Fruit fly (Drosophila melanogaster) S2 (cell line): Measurements from ENCODE around the gene CG15879.

Experiments used
- CG8478 ChIP-seq: fragments of >200 bp; optimal IDR thresholded peaks from 2 replicates; lab custom pipeline; 2018
- CTCF ChIP-seq, 2 experiments: fragments of >200 bp; optimal IDR thresholded peaks; 2 replicates each; lab custom pipeline; 2018

The CG15879 gene

DNA sequence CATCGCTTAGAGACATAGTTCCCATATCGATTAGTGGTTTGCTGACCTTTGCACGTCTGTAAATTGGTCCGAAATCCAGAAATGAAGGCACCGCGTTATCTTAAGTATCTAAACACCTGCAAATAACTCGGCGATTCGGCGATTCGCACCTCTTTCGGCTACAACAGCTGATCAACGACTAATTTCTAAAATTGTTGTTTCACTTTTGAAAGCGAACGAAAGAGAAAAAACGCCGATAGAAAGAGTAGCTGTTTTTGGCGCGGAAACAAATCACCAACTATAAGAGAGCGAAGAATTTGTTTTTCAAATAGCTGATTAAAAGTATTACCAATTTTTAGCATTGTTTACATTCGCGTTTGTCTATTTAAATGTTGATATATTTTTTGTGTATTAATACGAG is at the start of gene CG15879:
TSS of gene CG15879 (minus strand) at position 155 of the 400 bp plus-strand sequence.
- TF ChIP-seq CTCF (optimal IDR thresholded peaks at IDR 0.05; lab: Kevin White, UChicago) (no peak), CG8478 (no peak)

DNA sequence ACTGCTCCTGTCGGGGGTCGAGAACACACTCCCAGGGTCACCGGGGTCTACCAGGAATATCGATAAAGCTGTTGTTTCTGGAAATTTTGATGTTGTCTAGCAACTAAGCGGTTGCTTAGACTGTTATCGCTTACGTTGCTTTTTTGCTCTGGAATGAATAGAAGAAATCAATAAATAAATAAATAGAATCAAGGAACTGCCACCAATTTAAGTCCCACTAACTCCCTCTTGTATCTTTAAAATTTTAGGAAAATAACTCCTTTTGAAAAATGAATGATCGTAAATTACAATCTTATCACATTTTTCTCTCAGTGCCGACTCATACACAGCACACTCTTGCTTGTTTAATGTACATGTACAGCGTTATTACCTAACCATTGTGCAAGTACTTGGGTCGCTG is 43.5 kb upstream of the CG15879 start, which contains the start of gene CG15878:
TSS of gene CG15878 (minus strand) at position 101 of the 400 bp plus-strand sequence.
- TF ChIP-seq CTCF (optimal IDR thresholded peaks at IDR 0.05; lab: Kevin White, UChicago) (no peak), CG8478 (no peak)

DNA sequence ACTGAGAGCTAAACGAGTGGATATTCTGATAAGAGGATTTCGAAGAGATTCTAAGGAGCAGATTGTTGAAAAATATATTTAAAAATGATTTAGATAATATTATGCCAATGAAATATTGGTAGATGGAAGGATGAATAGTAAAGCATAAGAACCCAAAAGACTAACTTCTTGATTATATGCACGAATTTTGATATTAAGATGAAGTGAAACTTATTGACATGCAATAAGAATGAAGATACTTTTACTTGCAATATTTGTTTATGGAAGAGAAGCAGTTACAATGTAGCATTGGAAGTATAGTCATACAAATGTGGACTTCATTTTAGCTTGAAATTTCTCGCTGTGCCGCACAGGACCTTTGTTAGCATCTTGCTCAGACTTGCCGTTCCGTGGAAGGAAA is 27.8 kb upstream of the CG15879 start, which contains the start of gene CG8960:
TSS of gene CG8960 (plus strand) at position 301 of the 400 bp plus-strand sequence.
- no peak for TF ChIP-seq CG8478
- no peak for TF ChIP-seq CTCF (optimal IDR thresholded peaks at IDR 0.05; lab: Kevin White, UChicago)

DNA sequence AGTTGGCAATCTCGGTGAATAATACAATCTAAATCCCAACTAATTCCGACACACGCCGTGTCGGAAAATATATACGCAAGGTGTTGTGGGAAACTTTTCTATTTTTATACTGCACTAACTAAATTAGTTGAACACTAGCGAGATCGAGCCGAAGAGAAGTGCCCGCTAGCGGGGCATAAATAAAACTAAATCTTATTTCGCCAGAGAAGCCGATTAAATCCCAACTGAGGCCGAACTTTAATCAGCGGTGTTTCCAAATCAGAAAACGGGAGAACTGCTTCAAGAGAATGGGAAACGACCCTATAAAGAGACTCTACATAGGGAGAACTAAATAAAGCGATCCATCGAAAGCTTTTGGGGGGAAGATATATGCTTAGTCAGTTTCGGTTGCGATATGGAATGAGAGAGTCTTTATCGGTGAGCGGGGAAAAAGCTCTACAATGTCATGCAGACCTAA is 23.1 kb upstream of the CG15879 start, which contains the start of gene CG5707:
TSS of gene CG5707 (minus strand) at position 228 of the 457 bp plus-strand sequence.
- TF ChIP-seq CG8478 = peak; percentile 16
- TF ChIP-seq CTCF (optimal IDR thresholded peaks at IDR 0.05; lab: Kevin White, UChicago) = no peak

DNA sequence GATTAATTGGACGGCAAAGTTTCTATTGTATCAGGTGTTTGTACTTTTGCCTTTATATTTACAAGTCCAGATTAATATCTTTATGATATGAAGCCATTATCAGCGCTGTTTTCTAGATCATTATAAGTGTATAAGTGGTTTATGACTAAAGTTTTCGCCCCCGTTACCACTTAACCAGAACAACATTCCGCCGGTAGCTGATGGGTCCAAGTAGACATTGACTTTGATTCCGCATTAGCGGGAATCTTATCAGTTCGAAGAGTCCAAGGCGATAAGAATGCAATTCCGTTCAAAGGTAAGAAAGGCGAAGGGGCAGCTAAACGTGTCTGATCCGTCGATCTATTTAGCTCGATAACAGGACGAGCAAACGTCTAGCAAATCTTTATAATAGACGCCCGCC is 22.6 kb upstream of the CG15879 start:
- TF ChIP-seq CTCF (optimal IDR thresholded peaks at IDR 0.05; lab: Kevin White, UChicago) = no peak
- no peak for TF ChIP-seq CG8478

DNA sequence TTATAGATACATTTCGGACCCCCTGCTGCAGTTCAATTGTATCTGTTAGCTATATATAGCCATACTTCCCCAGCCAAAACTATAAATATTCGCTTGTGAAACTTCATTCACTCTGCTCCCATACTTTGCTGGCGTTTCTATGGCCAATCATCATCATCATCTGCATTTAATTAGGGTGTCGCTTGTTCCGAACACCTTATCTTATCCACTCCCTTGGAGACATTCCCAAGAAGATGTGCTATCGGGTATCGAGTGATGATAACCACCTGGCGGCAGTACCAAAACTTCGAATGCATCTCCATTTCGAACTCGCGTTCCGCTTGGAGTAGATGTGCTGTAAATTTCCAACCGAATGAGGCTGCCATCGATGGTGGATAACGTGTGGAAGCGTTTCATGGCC is 16.7 kb upstream of the CG15879 start, which contains the start of gene CG13810:
TSS of gene CG13810 (plus strand) at position 301 of the 400 bp plus-strand sequence.
- TF ChIP-seq CG8478 (no peak), CTCF (optimal IDR thresholded peaks at IDR 0.05; lab: Kevin White, UChicago) (no peak)

DNA sequence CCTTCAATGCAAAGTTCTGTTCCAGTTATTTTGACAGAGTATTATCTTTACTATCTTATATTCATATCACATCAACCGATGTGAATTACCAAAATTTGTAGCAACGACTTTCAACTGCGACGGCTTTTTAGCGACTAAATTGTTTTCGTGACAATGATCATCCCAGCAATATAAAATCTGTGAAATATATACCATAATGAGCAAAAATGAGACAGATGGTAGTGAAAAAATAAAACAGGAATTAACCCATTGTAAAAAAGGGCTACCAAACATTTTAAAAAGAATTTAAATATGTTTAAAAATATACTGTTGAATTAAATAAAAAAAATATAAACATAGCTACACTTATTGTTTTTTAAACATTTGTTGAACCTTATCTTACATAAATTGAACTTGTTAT is 5.3 kb upstream of the CG15879 start, which contains the start of gene CG15820:
TSS of gene CG15820 (minus strand) at position 101 of the 400 bp plus-strand sequence.
- no peak for TF ChIP-seq CG8478
- no peak for TF ChIP-seq CTCF (optimal IDR thresholded peaks at IDR 0.05; lab: Kevin White, UChicago)

DNA sequence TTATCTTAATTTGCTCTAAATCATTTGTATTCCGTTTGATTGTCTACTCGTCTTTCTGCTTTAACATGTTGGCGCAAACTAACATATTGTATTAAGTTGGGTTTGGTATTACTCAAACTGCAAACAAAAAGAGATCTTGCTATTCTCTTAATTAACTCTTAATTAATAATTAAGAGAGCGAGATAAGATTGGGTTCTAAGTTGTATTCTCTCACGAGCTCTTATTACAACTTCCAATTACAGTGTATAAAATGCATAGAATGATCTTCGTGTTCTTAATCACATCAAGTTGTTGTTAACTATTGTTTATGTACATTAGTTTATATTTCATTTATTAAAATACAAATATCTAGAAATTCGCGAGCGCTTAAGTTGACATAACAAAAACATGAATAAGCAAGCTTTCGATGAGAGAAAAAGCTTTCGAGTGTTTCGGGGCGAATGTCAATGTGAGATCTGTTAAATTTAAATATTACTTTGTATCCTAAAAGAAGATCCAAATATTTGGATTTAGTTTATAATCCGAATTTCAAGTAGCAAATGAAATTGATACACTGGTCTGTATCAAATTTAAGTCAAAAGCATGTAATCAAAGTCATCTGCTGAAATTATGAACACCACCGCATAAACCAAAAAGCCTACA is 2.1 kb upstream of the CG15879 start, which contains the start of gene CG5704:
TSS of gene CG5704 (minus strand) at position 87 of the 642 bp plus-strand sequence.
- TF ChIP-seq CTCF (optimal IDR thresholded peaks at IDR 0.05; lab: Kevin White, UChicago) (no peak), CG8478 (no peak)

DNA sequence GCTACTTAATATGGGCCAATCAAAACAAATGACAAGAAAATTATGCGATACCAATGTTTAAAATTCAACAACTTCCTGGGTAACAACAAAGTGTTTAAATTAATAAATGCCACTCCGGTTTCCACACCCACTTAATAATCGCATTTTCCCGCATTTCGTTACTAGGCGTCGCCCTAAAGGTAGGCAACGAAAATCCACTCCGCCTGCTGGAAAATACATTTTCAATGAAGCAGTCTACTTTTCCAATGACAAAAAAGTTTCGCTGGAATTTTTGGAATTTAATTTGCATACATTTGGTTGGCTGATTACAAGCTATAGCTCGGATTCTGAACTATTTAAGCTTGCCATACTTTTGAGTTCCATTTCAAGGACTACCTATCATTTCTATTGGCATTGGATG is 2.1 kb downstream of the CG15879 start:
- TF ChIP-seq CTCF (optimal IDR thresholded peaks at IDR 0.05; lab: Kevin White, UChicago) = no peak
- no peak for TF ChIP-seq CG8478

DNA sequence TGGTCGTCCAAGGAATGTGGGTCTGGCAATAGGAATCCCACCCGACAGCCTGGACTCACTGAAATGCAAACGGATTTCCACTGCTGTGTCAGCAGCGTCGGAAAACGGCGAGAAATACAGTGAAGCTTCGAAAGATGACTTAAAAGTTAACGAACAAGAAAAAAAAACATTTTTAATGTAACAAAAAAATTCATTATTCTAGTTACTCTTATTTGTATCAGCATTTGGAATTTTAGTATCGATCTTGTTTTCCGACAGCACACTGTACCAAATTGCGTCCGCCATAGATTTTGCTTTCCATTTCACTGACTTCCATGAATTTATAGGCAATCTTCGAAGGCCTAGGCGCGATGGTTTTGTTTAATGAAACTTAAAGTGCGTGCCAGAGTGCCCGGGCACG is 4.1 kb downstream of the CG15879 start:
- TF ChIP-seq CG8478 (no peak), CTCF (optimal IDR thresholded peaks at IDR 0.05; lab: Kevin White, UChicago) (no peak)

DNA sequence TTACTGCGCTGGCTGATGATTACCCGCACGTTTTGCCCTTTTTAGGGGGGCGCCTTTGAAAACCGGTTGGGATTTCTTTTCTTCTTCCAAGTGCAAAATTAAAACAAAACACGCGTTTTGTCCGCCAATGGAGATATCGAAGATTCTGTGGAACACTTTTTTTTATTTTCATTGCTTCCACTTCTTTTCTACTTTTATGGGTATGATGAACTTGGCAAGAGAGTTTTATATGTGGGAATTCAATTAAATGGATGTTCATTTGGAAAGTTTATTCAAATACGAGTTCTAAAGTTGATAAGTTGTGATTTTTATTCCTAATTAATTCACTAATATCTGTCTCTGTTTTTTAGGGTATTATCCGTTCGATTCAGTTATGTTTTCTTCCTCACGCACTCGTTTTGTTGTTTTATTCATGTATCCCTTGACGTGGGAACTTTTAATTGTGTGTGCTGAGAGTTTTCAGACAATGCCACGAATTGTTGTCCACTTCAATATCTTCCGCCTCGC is 4.8 kb downstream of the CG15879 start:
- TF ChIP-seq CTCF (optimal IDR thresholded peaks at IDR 0.05; lab: Kevin White, UChicago) (no peak), CG8478 (no peak)

DNA sequence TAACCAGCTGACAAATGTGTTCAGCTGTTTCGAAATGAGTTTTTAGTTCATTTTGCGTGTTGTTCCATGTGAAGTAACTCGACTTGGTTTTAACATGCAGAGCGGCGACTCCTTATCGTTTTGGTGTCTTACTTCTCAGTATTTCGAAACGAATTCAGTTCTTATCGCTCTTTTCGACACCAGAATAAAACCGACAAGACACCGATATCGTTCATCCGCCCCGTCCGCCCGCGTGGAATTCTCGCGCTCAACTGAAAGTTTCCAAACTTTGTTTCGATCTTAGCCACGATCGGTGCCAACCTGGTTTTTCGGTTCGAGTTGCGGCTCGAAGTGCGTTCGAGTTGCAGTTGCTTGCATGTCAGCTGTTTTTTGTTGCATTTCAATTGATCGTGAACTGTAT is 5.3 kb downstream of the CG15879 start, which contains the start of gene CG15822:
TSS of gene CG15822 (minus strand) at position 256 of the 400 bp plus-strand sequence.
- no peak for TF ChIP-seq CG8478
- no peak for TF ChIP-seq CTCF (optimal IDR thresholded peaks at IDR 0.05; lab: Kevin White, UChicago)

DNA sequence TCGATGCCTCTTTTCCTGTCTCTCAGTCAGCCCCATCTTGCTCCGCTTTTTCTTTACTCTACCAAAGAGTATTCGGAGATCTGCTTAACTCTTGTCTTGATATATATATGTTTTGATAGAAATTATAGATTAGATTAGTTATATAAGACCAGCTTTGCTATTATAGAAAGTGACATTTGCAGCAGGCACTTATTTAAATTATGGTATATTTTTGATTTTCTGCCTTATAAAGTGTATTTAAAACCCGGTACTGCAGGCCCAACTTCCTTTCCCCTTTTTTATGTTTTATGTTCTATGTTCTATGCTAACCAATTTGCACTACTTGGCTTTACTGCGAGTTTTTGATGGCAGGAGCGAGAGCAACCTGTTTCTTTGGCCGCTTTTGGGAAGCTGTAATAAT is 6.3 kb downstream of the CG15879 start:
- no peak for TF ChIP-seq CG8478
- no peak for TF ChIP-seq CTCF (optimal IDR thresholded peaks at IDR 0.05; lab: Kevin White, UChicago)

DNA sequence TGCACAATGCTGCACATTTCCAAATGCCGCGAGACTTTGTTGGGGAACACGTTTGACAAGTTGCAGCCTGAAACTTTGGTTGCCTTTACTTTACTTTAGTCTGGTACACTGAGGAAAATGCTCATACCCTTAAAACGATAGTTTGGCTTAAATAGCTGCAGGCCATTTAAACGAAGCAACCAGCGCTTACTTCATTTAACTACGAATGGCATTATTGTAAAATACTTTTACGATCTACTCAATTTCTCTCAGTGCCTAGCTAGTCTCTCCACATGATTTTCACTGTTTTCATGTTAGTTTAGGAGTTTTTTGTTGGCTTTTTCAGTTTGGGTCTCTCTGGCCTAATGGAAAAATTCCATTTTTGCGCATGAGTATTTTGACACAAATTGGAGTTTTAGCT is 6.9 kb downstream of the CG15879 start:
- TF ChIP-seq CTCF (optimal IDR thresholded peaks at IDR 0.05; lab: Kevin White, UChicago) = no peak
- TF ChIP-seq CG8478 = no peak

DNA sequence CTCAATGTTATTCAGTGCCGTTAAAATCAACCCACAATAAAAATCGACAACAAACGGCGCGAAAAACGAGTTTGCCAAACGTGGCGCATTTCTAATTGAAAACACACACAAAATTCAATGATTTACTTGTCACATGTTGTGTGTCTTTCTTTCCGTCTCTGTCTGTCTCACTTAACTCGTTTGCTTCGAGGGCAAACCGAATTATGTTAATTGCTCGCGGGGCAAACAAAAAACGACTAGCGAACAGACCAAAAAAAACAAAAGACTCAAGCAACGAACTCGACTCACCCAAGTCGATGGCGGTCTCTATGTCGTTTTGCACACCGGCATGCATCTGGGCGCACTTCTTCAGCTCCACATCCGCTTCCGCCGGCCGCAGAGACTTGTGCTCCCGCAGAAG is 9.1 kb downstream of the CG15879 start:
- TF ChIP-seq CTCF (optimal IDR thresholded peaks at IDR 0.05; lab: Kevin White, UChicago) = no peak
- no peak for TF ChIP-seq CG8478

DNA sequence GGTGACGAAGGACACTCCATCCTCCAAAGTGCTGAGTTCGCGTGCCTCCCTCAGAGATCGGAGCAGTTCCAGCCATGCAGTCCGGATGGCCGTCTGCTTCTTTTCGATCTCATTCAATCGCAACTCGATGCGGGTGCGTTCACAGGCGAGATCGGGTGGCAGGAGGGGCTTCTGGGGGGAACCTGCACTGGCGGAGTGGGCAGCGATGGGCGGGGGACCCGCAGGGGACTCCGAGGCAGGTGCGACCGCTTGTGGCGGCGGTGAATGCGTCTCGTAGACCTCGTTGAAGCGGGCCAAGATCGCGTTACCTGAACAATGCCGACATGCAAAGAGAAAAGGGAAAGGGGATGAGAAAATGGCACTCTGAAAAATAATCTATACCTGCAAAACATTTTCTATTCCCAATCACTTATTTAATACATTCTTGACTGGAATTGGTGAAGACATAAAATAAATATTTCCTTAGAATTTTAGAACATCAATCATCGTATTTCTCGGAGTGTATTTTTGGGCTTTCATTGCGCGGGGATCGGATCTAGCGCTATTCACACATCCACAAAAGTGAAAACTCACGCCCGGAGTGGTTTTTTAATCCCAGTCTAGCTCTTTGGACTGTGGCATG is 10.1 kb downstream of the CG15879 start:
- TF ChIP-seq CG8478 = no peak
- no peak for TF ChIP-seq CTCF (optimal IDR thresholded peaks at IDR 0.05; lab: Kevin White, UChicago)
